Fruit fly (Drosophila melanogaster) whole organism, embryonic: ENCODE measurements around the gene CG31406.

ENCODE experiments used
- Antp ChIP-seq: fragments of 200-800 bp; sonication (Bioruptor generic); optimal IDR thresholded peaks from 3 replicates; lab custom pipeline; 2016; ENCODE audit warnings: missing biosample characterization, missing genetic modification characterization
- CG10274 ChIP-seq: fragments of 200-800 bp; sonication (Bioruptor generic); optimal IDR thresholded peaks from 3 replicates; lab custom pipeline; 2017; ENCODE audit warnings: missing biosample characterization, mild to moderate bottlenecking, missing genetic modification characterization
- CG10431 ChIP-seq: fragments of 200-800 bp; sonication (Bioruptor generic); optimal IDR thresholded peaks from 3 replicates; lab custom pipeline; 2018; ENCODE audit warnings: missing biosample characterization, mild to moderate bottlenecking, missing genetic modification characterization
- CG11398 ChIP-seq: fragments of 200-800 bp; sonication (Bioruptor generic); optimal IDR thresholded peaks from 2 replicates; lab custom pipeline; 2016; ENCODE audit warnings: missing biosample characterization, missing genetic modification characterization
- CG11504 ChIP-seq: fragments of 200-800 bp; sonication (Bioruptor generic); optimal IDR thresholded peaks from 3 replicates; lab custom pipeline; 2019; ENCODE audit warnings: missing biosample characterization, mild to moderate bottlenecking, missing genetic modification characterization, moderate library complexity
- CG14014 ChIP-seq: fragments of 200-800 bp; sonication (Bioruptor generic); IDR thresholded peaks from 2 replicates; pipeline ENCODE4 v1.3.6; 2022; ENCODE audit warnings: missing biosample characterization, missing genetic modification characterization
- CG1602 ChIP-seq: fragments of 200-800 bp; sonication (Bioruptor generic); optimal IDR thresholded peaks from 3 replicates; lab custom pipeline; 2016; ENCODE audit warnings: missing biosample characterization, missing genetic modification characterization
- CG1603 ChIP-seq: fragments of 200-800 bp; sonication (Bioruptor generic); optimal IDR thresholded peaks from 2 replicates; lab custom pipeline; 2019; ENCODE audit warnings: missing biosample characterization, mild to moderate bottlenecking, missing genetic modification characterization, moderate library complexity
- CG17359 ChIP-seq: fragments of 200-800 bp; sonication (Bioruptor generic); optimal IDR thresholded peaks from 3 replicates; lab custom pipeline; 2018; ENCODE audit warnings: missing biosample characterization, mild to moderate bottlenecking, missing genetic modification characterization, moderate library complexity
- CG18476 ChIP-seq: fragments of 200-800 bp; sonication (Bioruptor generic); optimal IDR thresholded peaks from 2 replicates; lab custom pipeline; 2016; ENCODE audit warnings: missing biosample characterization, mild to moderate bottlenecking, missing genetic modification characterization
- CG2199 ChIP-seq: fragments of 200-800 bp; sonication (Bioruptor generic); IDR thresholded peaks from 3 replicates; pipeline ENCODE4 v1.3.6; 2022; ENCODE audit warnings: missing biosample characterization, missing genetic modification characterization
- CG2712 ChIP-seq: fragments of 200-800 bp; optimal IDR thresholded peaks from 3 replicates; lab custom pipeline; 2019; ENCODE audit warnings: missing biosample characterization, mild to moderate bottlenecking, missing genetic modification characterization, moderate library complexity
- CG4360 ChIP-seq: fragments of 200-800 bp; sonication (Bioruptor generic); IDR thresholded peaks from 2 replicates; pipeline ENCODE4 v1.3.6; 2022; ENCODE audit warnings: missing biosample characterization, missing genetic modification characterization
- CG6254 ChIP-seq: fragments of 200-800 bp; sonication (Bioruptor generic); optimal IDR thresholded peaks from 3 replicates; lab custom pipeline; 2017; ENCODE audit warnings: mild to moderate bottlenecking, missing biosample characterization, missing genetic modification reagents, missing genetic modification characterization
- CG6765 ChIP-seq: fragments of 200-800 bp; sonication (Bioruptor generic); optimal IDR thresholded peaks from 3 replicates; lab custom pipeline; 2017; ENCODE audit warnings: missing biosample characterization, mild to moderate bottlenecking, missing genetic modification characterization
- CoRest ChIP-seq: fragments of 200-800 bp; sonication (Bioruptor generic); optimal IDR thresholded peaks from 3 replicates; lab custom pipeline; 2018; ENCODE audit warnings: missing biosample characterization, mild to moderate bottlenecking, missing genetic modification characterization, moderate library complexity
- Dad ChIP-seq: fragments of 200-800 bp; sonication (Bioruptor generic); optimal IDR thresholded peaks from 3 replicates; lab custom pipeline; 2016; ENCODE audit warnings: missing biosample characterization, missing genetic modification characterization
- Deaf1 ChIP-seq: fragments of 200-800 bp; optimal IDR thresholded peaks from 3 replicates; lab custom pipeline; 2019; ENCODE audit warnings: missing biosample characterization, mild to moderate bottlenecking, missing genetic modification characterization, moderate library complexity
- Dp ChIP-seq: fragments of 200-800 bp; sonication (Bioruptor generic); optimal IDR thresholded peaks from 2 replicates; lab custom pipeline; 2018; ENCODE audit warnings: missing biosample characterization, mild to moderate bottlenecking, missing genetic modification characterization, moderate library complexity
- HLH3B ChIP-seq: fragments of 200-800 bp; sonication (Bioruptor generic); IDR thresholded peaks from 2 replicates; pipeline ENCODE4 v1.3.6; 2022; ENCODE audit warnings: missing biosample characterization, missing genetic modification characterization
- Hmx ChIP-seq: fragments of 200-800 bp; sonication (Bioruptor generic); optimal IDR thresholded peaks from 2 replicates; lab custom pipeline; 2016; ENCODE audit warnings: missing biosample characterization, missing genetic modification characterization
- Hr78 ChIP-seq, 2 experiments: fragments of 200-800 bp in 1 of 2; fragments of >200 bp in 1 of 2; sonication (Bioruptor generic) in 1 of 2; optimal IDR thresholded peaks; 2 replicates each; lab custom pipeline; 2017 to 2019; ENCODE audit warnings: missing biosample characterization in 2 of 2, missing genetic modification characterization in 2 of 2, mild to moderate bottlenecking in 1 of 2, moderate library complexity in 1 of 2
- Nf-YB ChIP-seq: fragments of 200-800 bp; sonication (Bioruptor generic); optimal IDR thresholded peaks from 3 replicates; lab custom pipeline; 2019; ENCODE audit warnings: missing biosample characterization, mild to moderate bottlenecking, missing genetic modification characterization, moderate library complexity
- Nf-YC ChIP-seq: fragments of 200-800 bp; optimal IDR thresholded peaks from 3 replicates; lab custom pipeline; 2019; ENCODE audit warnings: missing biosample characterization, mild to moderate bottlenecking, missing genetic modification characterization, moderate library complexity
- Vsx1 ChIP-seq: fragments of 200-800 bp; sonication (Bioruptor generic); optimal IDR thresholded peaks from 2 replicates; lab custom pipeline; 2017; ENCODE audit warnings: missing biosample characterization, mild to moderate bottlenecking, missing genetic modification characterization, missing genetic modification reagents
- br ChIP-seq: fragments of >200 bp; optimal IDR thresholded peaks from 2 replicates; lab custom pipeline; 2017
- cg ChIP-seq: fragments of 200-800 bp; sonication (Bioruptor generic); optimal IDR thresholded peaks from 3 replicates; lab custom pipeline; 2019; ENCODE audit warnings: missing biosample characterization, mild to moderate bottlenecking, missing genetic modification characterization, moderate library complexity
- ewg ChIP-seq: fragments of 200-800 bp; sonication (Bioruptor generic); optimal IDR thresholded peaks from 3 replicates; lab custom pipeline; 2017; ENCODE audit warnings: mild to moderate bottlenecking, missing biosample characterization, missing genetic modification reagents, missing genetic modification characterization
- fd64A ChIP-seq: fragments of 200-800 bp; sonication (Bioruptor generic); optimal IDR thresholded peaks from 3 replicates; lab custom pipeline; 2018; ENCODE audit warnings: missing biosample characterization, mild to moderate bottlenecking, missing genetic modification characterization
- gfzf ChIP-seq: fragments of 200-800 bp; sonication (Bioruptor generic); optimal IDR thresholded peaks from 2 replicates; lab custom pipeline; 2016; ENCODE audit warnings: missing biosample characterization, mild to moderate bottlenecking, missing genetic modification characterization, moderate library complexity
- insv ChIP-seq, 2 experiments: fragments of 200-800 bp; sonication (Bioruptor generic); optimal IDR thresholded peaks; 3 replicates each; lab custom pipeline; 2016 to 2018; ENCODE audit warnings: missing biosample characterization in 2 of 2, missing genetic modification characterization in 2 of 2
- jing ChIP-seq: fragments of 200-800 bp; sonication (Bioruptor generic); optimal IDR thresholded peaks from 2 replicates; lab custom pipeline; 2018; ENCODE audit warnings: missing biosample characterization, mild to moderate bottlenecking, missing genetic modification characterization
- kni ChIP-seq: fragments of 200-800 bp; sonication (Bioruptor generic); optimal IDR thresholded peaks from 3 replicates; lab custom pipeline; 2017; ENCODE audit warnings: mild to moderate bottlenecking, missing biosample characterization, missing genetic modification reagents, missing genetic modification characterization
- nau ChIP-seq: fragments of 200-800 bp; sonication (Bioruptor generic); optimal IDR thresholded peaks from 3 replicates; lab custom pipeline; 2017; ENCODE audit warnings: missing biosample characterization, mild to moderate bottlenecking, missing genetic modification characterization, missing genetic modification reagents
- nom ChIP-seq: fragments of 200-800 bp; sonication (Bioruptor generic); optimal IDR thresholded peaks from 2 replicates; lab custom pipeline; 2017; ENCODE audit warnings: missing biosample characterization, missing genetic modification characterization, mild to moderate bottlenecking, moderate library complexity, missing genetic modification reagents
- pita ChIP-seq: fragments of 200-800 bp; sonication (Bioruptor generic); optimal IDR thresholded peaks from 2 replicates; lab custom pipeline; 2017; ENCODE audit warnings: missing biosample characterization, mild to moderate bottlenecking, missing genetic modification characterization
- pnt ChIP-seq: fragments of 200-800 bp; sonication (Bioruptor generic); optimal IDR thresholded peaks from 3 replicates; lab custom pipeline; 2016; ENCODE audit warnings: missing biosample characterization, missing genetic modification characterization
- sd ChIP-seq: fragments of 200-800 bp; sonication (Bioruptor generic); optimal IDR thresholded peaks from 3 replicates; lab custom pipeline; 2018; ENCODE audit warnings: missing biosample characterization, mild to moderate bottlenecking, missing genetic modification characterization, moderate library complexity
- slp2 ChIP-seq: fragments of 200-800 bp; sonication (Bioruptor generic); optimal IDR thresholded peaks from 2 replicates; lab custom pipeline; 2016; ENCODE audit warnings: missing biosample characterization, missing genetic modification characterization
- sqz ChIP-seq: fragments of 200-800 bp; sonication (Bioruptor generic); optimal IDR thresholded peaks from 3 replicates; lab custom pipeline; 2018; ENCODE audit warnings: missing biosample characterization, mild to moderate bottlenecking, missing genetic modification characterization
- wek ChIP-seq: fragments of 200-800 bp; sonication (Bioruptor generic); optimal IDR thresholded peaks from 3 replicates; lab custom pipeline; 2018; ENCODE audit warnings: missing biosample characterization, mild to moderate bottlenecking, missing genetic modification characterization, moderate library complexity
- zfh1 ChIP-seq: fragments of 200-800 bp; sonication (Bioruptor generic); IDR thresholded peaks from 3 replicates; pipeline ENCODE4 v1.3.6; 2022; ENCODE audit warnings: missing biosample characterization, missing genetic modification characterization

Gene CG31406

dm6 chr3R:10356563-10357363 is 8.2 kb downstream of the CG31406 start (continued):
- peak; percentile 61 for TF ChIP-seq jing (GFP tag; lab: Kevin White, UChicago)

- TF ChIP-seq Vsx1 (GFP tag; lab: Kevin White, UChicago) (no peak), CG17359 (peak; percentile 61), cg (GFP tag; lab: Kevin White, UChicago) (peak; percentile 52), insv (GFP tag; optimal IDR thresholded peaks at IDR 0.05; lab: Kevin White, UChicago) (peak in 1 of 2 experiments; percentile 34), kni (GFP tag; lab: Kevin White, UChicago) (peak; percentile 43), nau (GFP tag; lab: Kevin White, UChicago) (no peak), nom (GFP tag; lab: Kevin White, UChicago) (peak; percentile 15), CG10431 (GFP tag; lab: Kevin White, UChicago) (peak; percentile 94), CG10274 (no peak), Dp (GFP tag; lab: Kevin White, UChicago) (peak; percentile 5), CG11504 (tag; lab: Kevin White, UChicago) (peak; percentile 90), sqz (GFP tag; lab: Kevin White, UChicago) (peak; percentile 47), HLH3B (GFP tag; lab: Robert Waterston, UW) (no peak), Hr78 (GFP tag; optimal IDR thresholded peaks at IDR 0.05; lab: Kevin White, UChicago) (no peak), fd64A (GFP tag; lab: Kevin White, UChicago) (no peak), zfh1 (GFP tag; lab: Robert Waterston, UW) (no peak), CG2199 (GFP tag; lab: Robert Waterston, UW) (0 out of 3 replicates have a peak, but pooled peaks have one; percentile 81), CG4360 (GFP tag; lab: Robert Waterston, UW) (peak; percentile 99), pita (GFP tag; lab: Kevin White, UChicago) (peak; percentile 47)
Observed at dm6 chr3R:10357364-10357676, 8.8 kb downstream of the CG31406 start.

dm6 chr3R:10364287-10364686 is 15.7 kb downstream of the CG31406 start:
- TF ChIP-seq sd (tag; lab: Kevin White, UChicago) = no peak
- peak; percentile 66 for TF ChIP-seq ewg (GFP tag; lab: Kevin White, UChicago)
- no peak for TF ChIP-seq br
- TF ChIP-seq CG11398 (GFP tag; lab: Kevin White, UChicago) = no peak
- TF ChIP-seq CG18476 = no peak
- TF ChIP-seq HLH3B (GFP tag; lab: Robert Waterston, UW) = no peak
- no peak for TF ChIP-seq CG1602
- TF ChIP-seq gfzf (GFP tag; lab: Kevin White, UChicago) = no peak
- peak; percentile 88 for TF ChIP-seq Nf-YC (tag; lab: Kevin White, UChicago)
- no peak for TF ChIP-seq Hmx (GFP tag; lab: Kevin White, UChicago)
- TF ChIP-seq CG2712 = no peak
- no peak for TF ChIP-seq CG6254 (GFP tag; lab: Kevin White, UChicago)
- 0 out of 2 replicates have a peak, but pooled peaks have one; percentile 8 for TF ChIP-seq CG14014
- peak; percentile 83 for TF ChIP-seq Nf-YB (GFP tag; lab: Kevin White, UChicago)
- no peak for TF ChIP-seq Antp
- no peak for TF ChIP-seq pita (GFP tag; lab: Kevin White, UChicago)
- TF ChIP-seq CoRest (tag; lab: Kevin White, UChicago) = no peak
- no peak for TF ChIP-seq CG1603 (tag; lab: Kevin White, UChicago)
- TF ChIP-seq slp2 (GFP tag; lab: Kevin White, UChicago) = no peak
- no peak for TF ChIP-seq Dad (GFP tag; lab: Kevin White, UChicago)
- TF ChIP-seq pnt = no peak
- no peak for TF ChIP-seq wek (GFP tag; lab: Kevin White, UChicago)
- no peak for TF ChIP-seq CG6765 (GFP tag; lab: Kevin White, UChicago)
- peak; percentile 84 for TF ChIP-seq Deaf1 (tag; lab: Kevin White, UChicago)
- TF ChIP-seq, all 482 proteins: peak for 5
